Fruit fly (Drosophila melanogaster): Measurements from ENCODE around the gene TotE.

Gene TotE

DNA sequence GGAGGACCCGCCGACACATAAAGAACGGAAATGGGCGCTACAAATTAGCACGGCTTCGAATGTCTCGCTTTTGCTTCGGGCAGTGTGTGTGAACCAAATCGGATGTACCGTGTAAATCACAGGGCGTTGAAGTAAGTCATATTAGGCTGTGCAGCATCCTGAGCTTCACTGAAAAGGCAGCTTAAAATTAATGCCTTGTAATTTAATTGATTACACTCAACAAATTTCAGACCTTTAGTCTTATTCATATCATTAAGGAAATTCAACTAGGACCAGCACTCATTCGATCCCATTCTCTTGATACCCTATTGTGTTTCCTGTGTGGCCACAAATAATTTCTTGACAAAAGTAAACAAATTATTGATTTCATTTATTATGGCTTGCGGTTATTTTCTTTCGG lies 43.4 kb downstream of the TotE start:
- TF ChIP-seq lz (GFP tag; optimal IDR thresholded peaks at IDR 0.05) (peak; percentile 86), Hr4 (GFP tag; optimal IDR thresholded peaks at IDR 0.05) (peak; percentile 69), ss (GFP tag; optimal IDR thresholded peaks at IDR 0.05) (peak; percentile 56 to 76), CG1621 (tag; optimal IDR thresholded peaks at IDR 0.05) (peak; percentile 65), svp (GFP tag) (peak; percentile 96), Sox15 (GFP tag; optimal IDR thresholded peaks at IDR 0.05) (peak; percentile 58), CG10631 (GFP tag; optimal IDR thresholded peaks at IDR 0.05) (peak; percentile 70), fd59A (GFP tag; optimal IDR thresholded peaks at IDR 0.05) (peak; percentile 58), net (GFP tag; optimal IDR thresholded peaks at IDR 0.05) (peak; percentile 67), CG10669 (GFP tag; optimal IDR thresholded peaks at IDR 0.05) (peak; percentile 86), CG11294 (GFP tag; IDR thresholded peaks at IDR 0.05) (peak; percentile 41; the same call in 1 of the 2 replicates), dsx (GFP tag; optimal IDR thresholded peaks at IDR 0.05; ENCODE audit: poor library complexity, severe bottlenecking) (peak; percentile 50), CG6792 (GFP tag; optimal IDR thresholded peaks at IDR 0.05) (peak; percentile 79), CG16779 (tag; optimal IDR thresholded peaks at IDR 0.05) (no peak), Eip75B (GFP tag; optimal IDR thresholded peaks at IDR 0.05) (peak; percentile 87), CG3919 (GFP tag; optimal IDR thresholded peaks at IDR 0.05) (peak; percentile 87), Sox14 (GFP tag; optimal IDR thresholded peaks at IDR 0.05) (peak; percentile 78), dac (GFP tag; optimal IDR thresholded peaks at IDR 0.05) (no peak), cyc (GFP tag; optimal IDR thresholded peaks at IDR 0.05) (peak; percentile 94), fd85E (GFP tag; optimal IDR thresholded peaks at IDR 0.05) (peak; percentile 7), CG32006 (GFP tag; optimal IDR thresholded peaks at IDR 0.05) (peak; percentile 62), CG8319 (GFP tag; optimal IDR thresholded peaks at IDR 0.05) (peak; percentile 87), esn (GFP tag; optimal IDR thresholded peaks at IDR 0.05) (peak; percentile 88), CG31627 (GFP tag; optimal IDR thresholded peaks at IDR 0.05) (peak; percentile 91), Blimp-1 (GFP tag; optimal IDR thresholded peaks at IDR 0.05) (peak; percentile 45), achi (GFP tag; optimal IDR thresholded peaks at IDR 0.05) (peak; percentile 67), salr (GFP tag; optimal IDR thresholded peaks at IDR 0.05) (peak; percentile 34 to 43), Gug (GFP tag; IDR thresholded peaks at IDR 0.05) (peak; percentile 49; the same call in 1 of the 2 replicates), CG3032 (tag; optimal IDR thresholded peaks at IDR 0.05) (peak; percentile 83), CG7368 (GFP tag; optimal IDR thresholded peaks at IDR 0.05) (peak; percentile 87), CG34406 (GFP tag; optimal IDR thresholded peaks at IDR 0.05) (peak; percentile 70), CG8632 (GFP tag; optimal IDR thresholded peaks at IDR 0.05) (peak; percentile 69), Hr38 (GFP tag; optimal IDR thresholded peaks at IDR 0.05) (no peak), Eip93F (GFP tag; optimal IDR thresholded peaks at IDR 0.05) (peak; percentile 45), eg (GFP tag; IDR thresholded peaks at IDR 0.05) (peak; percentile 83), CG11902 (GFP tag; optimal IDR thresholded peaks at IDR 0.05) (peak; percentile 82), Met (GFP tag; optimal IDR thresholded peaks at IDR 0.05) (peak; percentile 82), Hr39 (GFP tag; optimal IDR thresholded peaks at IDR 0.05) (peak; percentile 93), Smox (GFP tag; optimal IDR thresholded peaks at IDR 0.05) (peak; percentile 81), spab (GFP tag; optimal IDR thresholded peaks at IDR 0.05) (peak; percentile 78), CG6854 (GFP tag; optimal IDR thresholded peaks at IDR 0.05) (peak; percentile 37), CG4318 (GFP tag; optimal IDR thresholded peaks at IDR 0.05) (no peak), acj6 (GFP tag; optimal IDR thresholded peaks at IDR 0.05) (peak; percentile 83), CG6163 (GFP tag; IDR thresholded peaks at IDR 0.05) (peak; percentile 94), OdsH (GFP tag; optimal IDR thresholded peaks at IDR 0.05) (peak; percentile 82), Eip78C (GFP tag) (peak; percentile 95), vri (GFP tag; optimal IDR thresholded peaks at IDR 0.05) (peak; percentile 69), CG11762 (GFP tag; optimal IDR thresholded peaks at IDR 0.05; ENCODE audit: insufficient read depth) (peak; percentile 76), Ets21C (GFP tag; optimal IDR thresholded peaks at IDR 0.05) (peak; percentile 85), Lpt (GFP tag; optimal IDR thresholded peaks at IDR 0.05) (peak; percentile 10), Ets96B (tag; optimal IDR thresholded peaks at IDR 0.05) (peak; percentile 82), CG15336 (GFP tag; IDR thresholded peaks at IDR 0.05) (peak; percentile 75)
